Fruit fly (Drosophila melanogaster): ENCODE data around the gene ex.

ex gene

DNA sequence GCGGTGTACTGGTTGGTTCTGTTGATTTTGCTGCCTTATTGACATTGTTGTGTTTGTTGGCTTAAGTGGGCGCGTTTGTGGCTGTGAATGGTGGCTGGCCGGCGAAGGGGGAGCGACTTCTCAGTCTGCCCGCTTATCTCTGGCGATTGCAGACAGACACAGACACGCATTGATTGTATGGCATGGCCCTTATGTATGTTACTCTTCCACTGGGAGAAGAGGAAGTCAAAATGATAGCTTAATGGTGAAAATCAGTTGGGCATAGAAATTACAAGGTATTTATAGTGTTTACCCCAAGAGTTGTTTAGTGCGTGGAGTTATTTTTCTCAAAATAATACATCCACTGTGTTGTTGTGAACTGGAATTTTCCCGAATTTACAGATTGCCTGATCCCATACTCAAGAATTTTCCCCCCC, 54.8 kb downstream of the ex start (continued):
- TF ChIP-seq Trl (optimal IDR thresholded peaks at IDR 0.05) (no peak), Trl (GFP tag; optimal IDR thresholded peaks at IDR 0.05) (peak; percentile 96), her (GFP tag; optimal IDR thresholded peaks at IDR 0.05) (peak; percentile 90), NfI (GFP tag; optimal IDR thresholded peaks at IDR 0.05) (peak; percentile 80), Nf-YA (GFP tag; IDR thresholded peaks at IDR 0.05) (peak; percentile 90), odd (GFP tag; optimal IDR thresholded peaks at IDR 0.05) (peak; percentile 95), HHEX (GFP tag; optimal IDR thresholded peaks at IDR 0.05) (peak; percentile 93), MTF-1 (GFP tag; optimal IDR thresholded peaks at IDR 0.05; ENCODE audit: borderline replicate concordance) (peak; percentile 97), Lpt (GFP tag; optimal IDR thresholded peaks at IDR 0.05) (no peak), fd3F (GFP tag; optimal IDR thresholded peaks at IDR 0.05) (peak; percentile 58), pzg (GFP tag; optimal IDR thresholded peaks at IDR 0.05) (peak; percentile 11), CG33557 (GFP tag; optimal IDR thresholded peaks at IDR 0.05) (peak; percentile 95), CG11398 (GFP tag; optimal IDR thresholded peaks at IDR 0.05) (peak; percentile 96), mam (GFP tag; optimal IDR thresholded peaks at IDR 0.05) (peak; percentile 63), Nf-YB (GFP tag; optimal IDR thresholded peaks at IDR 0.05) (peak; percentile 76), Lim3 (GFP tag; IDR thresholded peaks at IDR 0.05) (peak; percentile 28; the same call in 1 of the 2 replicates), onecut (GFP tag; IDR thresholded peaks at IDR 0.05) (peak; percentile 91), tap (tag; optimal IDR thresholded peaks at IDR 0.05) (peak; percentile 76), eyg (GFP tag; optimal IDR thresholded peaks at IDR 0.05) (peak; percentile 91), zfh1 (GFP tag; IDR thresholded peaks at IDR 0.05) (peak; percentile 90), stwl (tag; optimal IDR thresholded peaks at IDR 0.05) (no peak), emc (GFP tag; optimal IDR thresholded peaks at IDR 0.05) (peak; percentile 79), Pdp1 (GFP tag; optimal IDR thresholded peaks at IDR 0.05) (peak; percentile 60 to 76), CG9437 (GFP tag; optimal IDR thresholded peaks at IDR 0.05) (peak; percentile 55), CG8478 (optimal IDR thresholded peaks at IDR 0.05) (no peak), cas (GFP tag; IDR thresholded peaks at IDR 0.05) (peak; percentile 41; the same call in 1 of the 2 replicates), CG2120 (GFP tag; optimal IDR thresholded peaks at IDR 0.05) (peak; percentile 83), salm (tag; optimal IDR thresholded peaks at IDR 0.05) (peak; percentile 79), CG34422 (GFP tag; IDR thresholded peaks at IDR 0.05) (peak; percentile 69; the same call in 1 of the 3 replicates), maf-S (GFP tag; optimal IDR thresholded peaks at IDR 0.05) (peak; percentile 83), Dll (GFP tag; IDR thresholded peaks at IDR 0.05; ENCODE audit: partially characterized antibody) (no peak), CG12104 (GFP tag; optimal IDR thresholded peaks at IDR 0.05) (peak; percentile 86), Blimp-1 (GFP tag; optimal IDR thresholded peaks at IDR 0.05) (peak; percentile 80), Poxn (GFP tag; IDR thresholded peaks at IDR 0.05) (no peak), bbx (GFP tag; IDR thresholded peaks at IDR 0.05; ENCODE audit: partially characterized antibody) (no peak), ftz-f1 (GFP tag; optimal IDR thresholded peaks at IDR 0.05) (peak; percentile 82), cwo (GFP tag; optimal IDR thresholded peaks at IDR 0.05) (peak; percentile 79), CG13424 (tag; optimal IDR thresholded peaks at IDR 0.05) (peak; percentile 83), Gsc (GFP tag; IDR thresholded peaks at IDR 0.05) (no peak), lola (GFP tag; optimal IDR thresholded peaks at IDR 0.05) (peak in 1 of 3 experiments; percentile 61), nerfin-1 (tag; optimal IDR thresholded peaks at IDR 0.05) (peak; percentile 78), CG11247 (GFP tag; IDR thresholded peaks at IDR 0.05) (peak; percentile 87), Hsf (GFP tag; optimal IDR thresholded peaks at IDR 0.05) (peak; percentile 54), ranshi (GFP tag; IDR thresholded peaks at IDR 0.05) (peak; percentile 86), sd (tag; optimal IDR thresholded peaks at IDR 0.05) (peak; percentile 82), dm (GFP tag; optimal IDR thresholded peaks at IDR 0.05) (peak; percentile 73), ara (GFP tag; IDR thresholded peaks at IDR 0.05) (peak; percentile 87), Nf-YC (tag; optimal IDR thresholded peaks at IDR 0.05) (peak; percentile 74), CG7963 (GFP tag; IDR thresholded peaks at IDR 0.05; ENCODE audit: partially characterized antibody) (no peak), eve (GFP tag; optimal IDR thresholded peaks at IDR 0.05) (peak in 1 of 2 experiments; percentile 92), jumu (GFP tag; optimal IDR thresholded peaks at IDR 0.05) (peak; percentile 76)
